Worm (Caenorhabditis elegans): ENCODE measurements around the gene rnr-2.

DNA sequence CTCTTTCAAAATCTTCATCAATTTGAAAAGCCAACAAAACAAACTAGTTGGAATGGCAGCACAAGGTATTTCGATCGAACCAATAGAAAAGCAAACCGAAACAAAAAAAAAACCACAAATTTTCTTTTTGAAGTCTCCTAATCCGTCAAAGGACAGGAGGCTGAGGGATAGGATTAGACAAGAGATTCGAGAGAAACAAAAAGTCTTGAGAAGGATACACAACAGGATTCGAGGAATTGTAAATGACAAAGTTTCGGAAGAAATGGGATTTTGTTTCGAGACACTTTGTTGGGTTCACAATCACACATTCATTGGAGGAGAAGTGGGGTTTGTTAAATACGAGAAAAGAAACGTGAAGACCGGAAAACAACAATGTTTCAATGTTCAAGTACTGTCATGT is 6.3 kb upstream of the rnr-2 start:
- TF ChIP-seq fkh-6 (tag; optimal IDR thresholded peaks at IDR 0.05) (no peak), nhr-11 (tag; optimal IDR thresholded peaks at IDR 0.05) (no peak), madf-2 (tag; optimal IDR thresholded peaks at IDR 0.05) (no peak), ceh-9 (tag; optimal IDR thresholded peaks at IDR 0.05) (no peak), lin-11 (tag; optimal IDR thresholded peaks at IDR 0.05) (no peak), pqm-1 (tag; optimal IDR thresholded peaks at IDR 0.05) (no peak), F13H6.1 (tag; optimal IDR thresholded peaks at IDR 0.05) (no peak), fkh-10 (GFP tag; optimal IDR thresholded peaks at IDR 0.05) (no peak), rnt-1 (tag; optimal IDR thresholded peaks at IDR 0.05) (no peak), elt-2 (tag; optimal IDR thresholded peaks at IDR 0.05) (no peak), hlh-15 (tag; optimal IDR thresholded peaks at IDR 0.05) (no peak), ama-1 (optimal IDR thresholded peaks at IDR 0.05) (no peak), pros-1 (tag; optimal IDR thresholded peaks at IDR 0.05) (no peak)
